Worm (Caenorhabditis elegans) whole organism, L2 larva: Measurements from ENCODE around the gene ncx-5.

ENCODE experiments used
- C34F6.9 ChIP-seq: fragments of 150-350 bp; optimal IDR thresholded peaks from 2 replicates; lab custom pipeline; 2014; ENCODE audit warnings: missing biosample characterization, missing genetic modification characterization
- F13H6.1 ChIP-seq: sonication (generic microtip); optimal IDR thresholded peaks from 2 replicates; lab custom pipeline; 2016; ENCODE audit warnings: missing genetic modification characterization, missing compliant biosample characterization
- R02D3.7 ChIP-seq: fragments of 150-350 bp; optimal IDR thresholded peaks from 2 replicates; lab custom pipeline; 2014; ENCODE audit warnings: missing biosample characterization, missing genetic modification characterization
- Y55F3AM.14 ChIP-seq: fragments of 200-800 bp; sonication (Bioruptor generic); optimal IDR thresholded peaks from 2 replicates; lab custom pipeline; 2018; ENCODE audit warnings: mild to moderate bottlenecking, missing genetic modification characterization, missing compliant biosample characterization
- alr-1 ChIP-seq: fragments of 150-350 bp; optimal IDR thresholded peaks from 2 replicates; lab custom pipeline; 2014; ENCODE audit warnings: missing biosample characterization, missing genetic modification characterization
- aly-2 ChIP-seq: fragments of 150-350 bp; optimal IDR thresholded peaks from 2 replicates; lab custom pipeline; 2014; ENCODE audit warnings: missing biosample characterization, missing genetic modification characterization
- ama-1 ChIP-seq: fragments of 150-350 bp; optimal IDR thresholded peaks from 2 replicates; lab custom pipeline; 2018; ENCODE audit warnings: inconsistent platforms
- ceh-16 ChIP-seq: fragments of 150-350 bp; optimal IDR thresholded peaks from 2 replicates; lab custom pipeline; 2014; ENCODE audit warnings: missing biosample characterization, missing genetic modification characterization
- crh-2 ChIP-seq: sonication (generic microtip); optimal IDR thresholded peaks from 2 replicates; lab custom pipeline; 2017; ENCODE audit warnings: missing biosample characterization, missing genetic modification characterization
- dmd-4 ChIP-seq: sonication (generic microtip); optimal IDR thresholded peaks from 2 replicates; lab custom pipeline; 2017; ENCODE audit warnings: missing biosample characterization, missing genetic modification characterization
- egl-27 ChIP-seq: sonication (generic microtip); optimal IDR thresholded peaks from 3 replicates; lab custom pipeline; 2017; ENCODE audit warnings: missing biosample characterization, missing genetic modification reagents, missing genetic modification characterization
- elt-1 ChIP-seq: fragments of 150-350 bp; optimal IDR thresholded peaks from 2 replicates; lab custom pipeline; 2014; ENCODE audit warnings: missing biosample characterization, missing genetic modification characterization
- elt-3 ChIP-seq: sonication (generic microtip); optimal IDR thresholded peaks from 2 replicates; lab custom pipeline; 2017; ENCODE audit warnings: missing biosample characterization, missing genetic modification characterization
- fos-1 ChIP-seq: fragments of 150-350 bp; optimal IDR thresholded peaks from 2 replicates; lab custom pipeline; 2014; ENCODE audit warnings: missing biosample characterization, missing genetic modification characterization
- gmeb-1 ChIP-seq: fragments of 150-350 bp; optimal IDR thresholded peaks from 2 replicates; lab custom pipeline; 2014; ENCODE audit warnings: missing biosample characterization, missing genetic modification characterization
- lin-13 ChIP-seq: fragments of 150-350 bp; optimal IDR thresholded peaks from 2 replicates; lab custom pipeline; 2014; ENCODE audit warnings: missing biosample characterization, missing genetic modification reagents, missing genetic modification characterization
- lin-39 ChIP-seq: fragments of 150-350 bp; optimal IDR thresholded peaks from 2 replicates; lab custom pipeline; 2014; ENCODE audit warnings: missing biosample characterization, missing genetic modification reagents, missing genetic modification characterization
- lsy-2 ChIP-seq, 2 experiments: fragments of 150-350 bp in 1 of 2; sonication (generic microtip) in 1 of 2; optimal IDR thresholded peaks; 2 replicates each; lab custom pipeline; 2014 to 2017; ENCODE audit warnings: missing biosample characterization in 2 of 2, missing genetic modification characterization in 2 of 2
- mab-5 ChIP-seq: fragments of 150-350 bp; optimal IDR thresholded peaks from 2 replicates; lab custom pipeline; 2014; ENCODE audit warnings: missing biosample characterization, missing genetic modification characterization
- mbf-1 ChIP-seq: sonication (generic microtip); optimal IDR thresholded peaks from 2 replicates; lab custom pipeline; 2017; ENCODE audit warnings: missing biosample characterization, missing genetic modification characterization
- mdl-1 ChIP-seq, 2 experiments: fragments of 150-350 bp in 1 of 2; sonication (generic microtip) in 1 of 2; optimal IDR thresholded peaks; 2 replicates each; lab custom pipeline; 2017; ENCODE audit warnings: missing biosample characterization in 2 of 2, missing genetic modification characterization in 2 of 2
- nhr-10 ChIP-seq: sonication (generic microtip); optimal IDR thresholded peaks from 2 replicates; lab custom pipeline; 2017; ENCODE audit warnings: missing biosample characterization, missing genetic modification characterization
- nhr-11 ChIP-seq: fragments of 150-350 bp; optimal IDR thresholded peaks from 2 replicates; lab custom pipeline; 2014; ENCODE audit warnings: missing biosample characterization, missing genetic modification characterization
- nhr-12 ChIP-seq: fragments of 150-350 bp; optimal IDR thresholded peaks from 2 replicates; lab custom pipeline; 2014; ENCODE audit warnings: missing biosample characterization, missing genetic modification characterization
- nhr-129 ChIP-seq: fragments of 150-350 bp; optimal IDR thresholded peaks from 2 replicates; lab custom pipeline; 2014; ENCODE audit warnings: missing biosample characterization, missing genetic modification characterization
- nhr-21 ChIP-seq: fragments of 150-350 bp; optimal IDR thresholded peaks from 2 replicates; lab custom pipeline; 2014; ENCODE audit warnings: missing biosample characterization, missing genetic modification characterization
- nhr-23 ChIP-seq: fragments of 150-350 bp; optimal IDR thresholded peaks from 2 replicates; lab custom pipeline; 2014; ENCODE audit warnings: missing biosample characterization, missing genetic modification reagents, missing genetic modification characterization
- nhr-25 ChIP-seq: fragments of 150-350 bp; sonication (generic microtip); optimal IDR thresholded peaks from 3 replicates; lab custom pipeline; 2014; ENCODE audit warnings: missing biosample characterization, missing genetic modification characterization
- nhr-6 ChIP-seq: fragments of 150-350 bp; optimal IDR thresholded peaks from 2 replicates; lab custom pipeline; 2014; ENCODE audit warnings: missing biosample characterization, missing genetic modification characterization
- peb-1 ChIP-seq: fragments of 150-350 bp; optimal IDR thresholded peaks from 2 replicates; lab custom pipeline; 2014; ENCODE audit warnings: missing biosample characterization, missing genetic modification characterization
- sem-4 ChIP-seq: fragments of 150-350 bp; optimal IDR thresholded peaks from 2 replicates; lab custom pipeline; 2014; ENCODE audit warnings: missing biosample characterization, missing genetic modification reagents, missing genetic modification characterization
- skn-1 ChIP-seq: sonication (generic microtip); optimal IDR thresholded peaks from 2 replicates; lab custom pipeline; 2017; ENCODE audit warnings: missing biosample characterization, missing genetic modification characterization
- sma-3 ChIP-seq: sonication (generic microtip); optimal IDR thresholded peaks from 2 replicates; lab custom pipeline; 2016; ENCODE audit warnings: missing genetic modification reagents, missing genetic modification characterization, missing compliant biosample characterization
- sma-9 ChIP-seq, 2 experiments: fragments of 150-350 bp in 1 of 2; sonication (generic microtip) in 1 of 2; optimal IDR thresholded peaks; 2 replicates each; lab custom pipeline; 2014 to 2016; ENCODE audit warnings: missing genetic modification characterization in 2 of 2, mild to moderate bottlenecking in 1 of 2, missing biosample characterization in 1 of 2, missing compliant biosample characterization in 1 of 2, missing genetic modification reagents in 1 of 2, moderate library complexity in 1 of 2
- unc-55 ChIP-seq: fragments of 150-350 bp; sonication (generic microtip); optimal IDR thresholded peaks from 3 replicates; lab custom pipeline; 2014; ENCODE audit warnings: missing biosample characterization, missing genetic modification reagents, missing genetic modification characterization
- unc-62 ChIP-seq: fragments of 150-350 bp; optimal IDR thresholded peaks from 2 replicates; lab custom pipeline; 2014; ENCODE audit warnings: missing biosample characterization, missing genetic modification reagents, missing genetic modification characterization
- zag-1 ChIP-seq: fragments of 150-350 bp; optimal IDR thresholded peaks from 2 replicates; lab custom pipeline; 2014; ENCODE audit warnings: missing biosample characterization, missing genetic modification characterization
- ztf-1 ChIP-seq: fragments of 200-800 bp; sonication (Bioruptor generic); conservative IDR thresholded peaks from 2 replicates; pipeline ENCODE4 v1.3.6; 2022; ENCODE audit warnings: missing genetic modification characterization, missing compliant biosample characterization
- ztf-11 ChIP-seq: sonication (generic microtip); optimal IDR thresholded peaks from 2 replicates; lab custom pipeline; 2017; ENCODE audit warnings: missing biosample characterization, missing genetic modification characterization
- ztf-4 ChIP-seq: fragments of 150-350 bp; optimal IDR thresholded peaks from 2 replicates; lab custom pipeline; 2014; ENCODE audit warnings: missing biosample characterization, missing genetic modification characterization

The ncx-5 gene

DNA sequence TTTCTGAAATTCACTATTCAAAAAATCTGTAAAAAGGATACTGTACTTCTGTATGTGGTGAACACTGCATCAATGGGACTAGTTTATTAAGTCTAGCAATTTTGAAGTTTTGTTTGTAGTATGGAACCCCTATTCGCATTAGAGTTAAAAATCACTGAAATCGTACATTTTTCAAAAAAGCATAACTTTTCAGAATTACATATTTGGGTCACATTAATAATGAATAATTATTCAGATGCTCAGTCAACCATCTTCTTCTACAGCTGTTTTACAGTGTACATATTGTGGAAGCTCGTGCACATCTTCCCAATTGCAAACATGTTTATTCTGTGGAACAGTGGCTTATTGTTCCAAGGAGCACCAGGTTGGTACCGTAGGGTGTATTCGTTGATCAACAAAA is 21.2 kb downstream of the ncx-5 start:
- no peak for TF ChIP-seq mbf-1 (tag; lab: Kevin White, UChicago)
- TF ChIP-seq Y55F3AM.14: no peak
- TF ChIP-seq nhr-25 (tag; lab: Kevin White, UChicago): no peak
- no peak for TF ChIP-seq mdl-1 (tag; optimal IDR thresholded peaks at IDR 0.05; lab: Kevin White, UChicago)
- TF ChIP-seq unc-62: no peak
- no peak for TF ChIP-seq lin-13 (GFP tag; lab: Kevin White, UChicago)
- no peak for TF ChIP-seq R02D3.7
- no peak for TF ChIP-seq unc-55 (GFP tag; lab: Kevin White, UChicago)
- TF ChIP-seq elt-3: no peak
- TF ChIP-seq elt-1 (tag; lab: Kevin White, UChicago): no peak
- no peak for TF ChIP-seq F13H6.1
- no peak for TF ChIP-seq sem-4 (tag; lab: Kevin White, UChicago)
- TF ChIP-seq zag-1 (tag; lab: Kevin White, UChicago): no peak
- no peak for TF ChIP-seq alr-1 (tag; lab: Kevin White, UChicago)
- no peak for TF ChIP-seq mab-5 (tag; lab: Kevin White, UChicago)
- no peak for TF ChIP-seq nhr-21 (tag; lab: Kevin White, UChicago)
- TF ChIP-seq nhr-10: no peak
- TF ChIP-seq ztf-11 (tag; lab: Kevin White, UChicago): no peak
- TF ChIP-seq sma-9 (GFP tag; optimal IDR thresholded peaks at IDR 0.05; lab: Kevin White, UChicago): no peak
- no peak for TF ChIP-seq sma-9 (tag; optimal IDR thresholded peaks at IDR 0.05; lab: Kevin White, UChicago)
- TF ChIP-seq skn-1 (tag; lab: Kevin White, UChicago): no peak

DNA sequence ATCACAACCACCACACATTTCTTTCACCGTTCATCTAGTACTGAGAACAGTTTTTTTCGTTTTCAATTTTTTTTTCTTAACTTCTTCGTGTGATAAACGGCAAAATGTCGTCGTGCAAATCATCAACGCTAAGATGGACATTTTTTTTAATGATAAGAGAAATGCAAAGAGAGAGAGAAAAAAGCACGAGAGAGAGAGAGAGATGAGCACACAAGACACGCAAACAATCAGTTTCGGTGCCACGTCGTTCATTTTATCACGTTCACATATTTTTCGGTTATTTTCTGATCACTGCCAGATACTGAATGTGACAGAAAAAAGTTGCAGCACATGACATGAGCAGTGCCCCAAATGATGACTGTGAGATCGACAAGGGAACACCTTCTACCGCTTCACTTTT is 21.7 kb downstream of the ncx-5 start, which contains the start of gene egl-9:
egl-9 (plus strand) TSS at position 328 of the 400 bp plus-strand sequence.
- TF ChIP-seq sma-3 (GFP tag; lab: Kevin White, UChicago): peak; percentile 6
- TF ChIP-seq C34F6.9 (tag; lab: Kevin White, UChicago): no peak
- TF ChIP-seq skn-1 (tag; lab: Kevin White, UChicago): no peak
- TF ChIP-seq egl-27 (tag; lab: Kevin White, UChicago): no peak
- TF ChIP-seq lsy-2 (tag; optimal IDR thresholded peaks at IDR 0.05; lab: Kevin White, UChicago): peak in 1 of 2 experiments; percentile 11
- TF ChIP-seq F13H6.1: peak; percentile 41
- TF ChIP-seq mab-5 (tag; lab: Kevin White, UChicago): no peak
- TF ChIP-seq nhr-10: no peak
- no peak for TF ChIP-seq gmeb-1 (tag; lab: Kevin White, UChicago)
- no peak for TF ChIP-seq nhr-25 (tag; lab: Kevin White, UChicago)
- peak; percentile 88 for TF ChIP-seq crh-2 (tag; lab: Kevin White, UChicago)
- no peak for TF ChIP-seq mbf-1 (tag; lab: Kevin White, UChicago)
- no peak for TF ChIP-seq ceh-16 (tag; lab: Kevin White, UChicago)
- TF ChIP-seq ama-1: peak; percentile 88
- TF ChIP-seq nhr-6: no peak
- no peak for TF ChIP-seq nhr-23
- no peak for TF ChIP-seq nhr-12
- peak; percentile 68 for TF ChIP-seq sma-9 (GFP tag; optimal IDR thresholded peaks at IDR 0.05; lab: Kevin White, UChicago)
- TF ChIP-seq sma-9 (tag; optimal IDR thresholded peaks at IDR 0.05; lab: Kevin White, UChicago): no peak
- TF ChIP-seq dmd-4 (tag; lab: Kevin White, UChicago): no peak
- peak; percentile 72 for TF ChIP-seq nhr-129 (tag; lab: Kevin White, UChicago)
- no peak for TF ChIP-seq ztf-4 (tag; lab: Kevin White, UChicago)
- TF ChIP-seq ztf-11 (tag; lab: Kevin White, UChicago): no peak
- TF ChIP-seq mdl-1 (tag; optimal IDR thresholded peaks at IDR 0.05; lab: Kevin White, UChicago): no peak
- TF ChIP-seq fos-1 (tag; lab: Kevin White, UChicago): peak; percentile 55
- TF ChIP-seq Y55F3AM.14: peak; percentile 40
- no peak for TF ChIP-seq R02D3.7
- TF ChIP-seq lin-13 (GFP tag; lab: Kevin White, UChicago): no peak
- TF ChIP-seq unc-62: no peak
- no peak for TF ChIP-seq aly-2 (tag; lab: Kevin White, UChicago)
- no peak for TF ChIP-seq peb-1 (tag; lab: Kevin White, UChicago)
- no peak for TF ChIP-seq zag-1 (tag; lab: Kevin White, UChicago)
- TF ChIP-seq alr-1 (tag; lab: Kevin White, UChicago): no peak

DNA sequence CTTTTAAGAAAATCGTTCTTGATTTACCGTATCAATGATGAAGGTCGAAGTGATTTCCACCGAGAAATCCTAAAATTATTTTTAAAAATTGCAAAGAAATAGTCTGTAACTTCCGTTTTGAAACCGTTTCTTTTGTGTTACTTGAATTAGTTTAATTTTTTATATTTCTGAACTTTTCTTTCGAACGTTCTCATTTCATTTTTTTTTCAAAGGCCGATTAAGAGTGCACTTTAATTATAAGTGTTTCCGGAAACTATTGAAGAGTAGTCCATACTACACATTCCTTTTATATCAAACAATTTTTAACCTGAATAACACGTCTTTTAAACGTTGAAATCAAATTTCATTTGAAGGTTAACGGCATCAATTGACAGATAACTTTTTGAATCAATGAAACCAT is 22.2 kb downstream of the ncx-5 start:
- TF ChIP-seq mbf-1 (tag; lab: Kevin White, UChicago): no peak
- TF ChIP-seq nhr-25 (tag; lab: Kevin White, UChicago): no peak
- no peak for TF ChIP-seq mdl-1 (tag; optimal IDR thresholded peaks at IDR 0.05; lab: Kevin White, UChicago)
- no peak for TF ChIP-seq nhr-129 (tag; lab: Kevin White, UChicago)
- TF ChIP-seq nhr-11 (tag; lab: Kevin White, UChicago): no peak
- no peak for TF ChIP-seq nhr-6
- no peak for TF ChIP-seq lin-39
- no peak for TF ChIP-seq ztf-11 (tag; lab: Kevin White, UChicago)
- TF ChIP-seq ztf-1 (GFP tag; lab: Robert Waterston, UW): no peak
